Fruit fly (Drosophila melanogaster) whole organism, embryonic: ENCODE data around the gene CG17207.

ENCODE experiments used
- Atf-2 ChIP-seq: fragments of 200-800 bp; sonication (Bioruptor generic); optimal IDR thresholded peaks from 2 replicates; lab custom pipeline; 2016; ENCODE audit warnings: missing biosample characterization, missing genetic modification characterization
- CG1024 ChIP-seq: fragments of 200-800 bp; sonication (Bioruptor generic); IDR thresholded peaks from 2 replicates; pipeline ENCODE4 v1.3.6; 2022; ENCODE audit warnings: missing biosample characterization, missing genetic modification characterization
- CG10565 ChIP-seq: fragments of 200-800 bp; sonication (Bioruptor generic); optimal IDR thresholded peaks from 3 replicates; lab custom pipeline; 2016; ENCODE audit warnings: missing biosample characterization, mild to moderate bottlenecking, missing genetic modification characterization
- CG11085 ChIP-seq: fragments of 200-800 bp; sonication (Bioruptor generic); IDR thresholded peaks from 2 replicates; pipeline ENCODE4 v1.3.6; 2022; ENCODE audit warnings: missing biosample characterization, missing genetic modification characterization
- CG11247 ChIP-seq: fragments of 200-800 bp; sonication (Bioruptor generic); IDR thresholded peaks from 2 replicates; pipeline ENCODE4 v1.3.6; 2022; ENCODE audit warnings: missing biosample characterization, missing genetic modification characterization
- CG12219 ChIP-seq: fragments of 200-800 bp; sonication (Bioruptor generic); optimal IDR thresholded peaks from 3 replicates; lab custom pipeline; 2018; ENCODE audit warnings: missing biosample characterization, mild to moderate bottlenecking, missing genetic modification characterization
- CG14965 ChIP-seq: fragments of 200-800 bp; sonication (Bioruptor generic); optimal IDR thresholded peaks from 2 replicates; lab custom pipeline; 2016; ENCODE audit warnings: missing biosample characterization, missing genetic modification characterization, borderline replicate concordance
- CG15696 ChIP-seq: fragments of 200-800 bp; sonication (Bioruptor generic); optimal IDR thresholded peaks from 2 replicates; lab custom pipeline; 2019; ENCODE audit warnings: missing biosample characterization, mild to moderate bottlenecking, missing genetic modification characterization, moderate library complexity
- CG16813 ChIP-seq: fragments of 200-800 bp; sonication (Bioruptor generic); IDR thresholded peaks from 3 replicates; pipeline ENCODE4 v1.3.6; 2022; ENCODE audit warnings: missing biosample characterization, missing genetic modification characterization; ENCODE audit not compliant: partially characterized antibody
- CG16815 ChIP-seq: fragments of 200-800 bp; sonication (Bioruptor generic); optimal IDR thresholded peaks from 3 replicates; lab custom pipeline; 2017; ENCODE audit warnings: missing biosample characterization, mild to moderate bottlenecking, missing genetic modification characterization
- CG16863 ChIP-seq: fragments of 200-800 bp; sonication (Bioruptor generic); optimal IDR thresholded peaks from 3 replicates; lab custom pipeline; 2016; ENCODE audit warnings: missing biosample characterization, missing genetic modification characterization
- CG17328 ChIP-seq: fragments of 200-800 bp; sonication (Bioruptor generic); IDR thresholded peaks from 2 replicates; pipeline ENCODE4 v1.3.6; 2022; ENCODE audit warnings: missing biosample characterization, missing genetic modification characterization
- CG17912 ChIP-seq: fragments of 200-800 bp; sonication (Bioruptor generic); optimal IDR thresholded peaks from 2 replicates; lab custom pipeline; 2018; ENCODE audit warnings: missing biosample characterization, mild to moderate bottlenecking, missing genetic modification characterization
- CG2199 ChIP-seq: fragments of 200-800 bp; sonication (Bioruptor generic); IDR thresholded peaks from 3 replicates; pipeline ENCODE4 v1.3.6; 2022; ENCODE audit warnings: missing biosample characterization, missing genetic modification characterization
- CG2678 ChIP-seq: fragments of 200-800 bp; sonication (Bioruptor generic); optimal IDR thresholded peaks from 3 replicates; lab custom pipeline; 2019; ENCODE audit warnings: missing biosample characterization, mild to moderate bottlenecking, missing genetic modification characterization, moderate library complexity
- CG31365 ChIP-seq: fragments of 200-800 bp; sonication (Bioruptor generic); optimal IDR thresholded peaks from 2 replicates; lab custom pipeline; 2018; ENCODE audit warnings: missing biosample characterization, mild to moderate bottlenecking, missing genetic modification characterization
- CG3995 ChIP-seq: fragments of 200-800 bp; sonication (Bioruptor generic); optimal IDR thresholded peaks from 3 replicates; lab custom pipeline; 2016; ENCODE audit warnings: missing biosample characterization, missing genetic modification characterization
- CG4424 ChIP-seq: fragments of 200-800 bp; sonication (Bioruptor generic); optimal IDR thresholded peaks from 3 replicates; lab custom pipeline; 2016; ENCODE audit warnings: missing biosample characterization, missing genetic modification characterization
- CG4820 ChIP-seq: fragments of 200-800 bp; sonication (Bioruptor generic); optimal IDR thresholded peaks from 3 replicates; lab custom pipeline; 2016; ENCODE audit warnings: missing biosample characterization, missing genetic modification characterization
- CG5953 ChIP-seq: fragments of 200-800 bp; sonication (Bioruptor generic); IDR thresholded peaks from 2 replicates; pipeline ENCODE4 v1.3.6; 2022; ENCODE audit warnings: missing biosample characterization, missing genetic modification characterization
- CG6683 ChIP-seq: fragments of 200-800 bp; sonication (Bioruptor generic); optimal IDR thresholded peaks from 2 replicates; lab custom pipeline; 2017; ENCODE audit warnings: missing biosample characterization, mild to moderate bottlenecking, missing genetic modification characterization, missing genetic modification reagents
- CG7963 ChIP-seq: fragments of 200-800 bp; sonication (Bioruptor generic); IDR thresholded peaks from 3 replicates; pipeline ENCODE4 v1.3.6; 2022; ENCODE audit warnings: missing biosample characterization, missing genetic modification characterization; ENCODE audit not compliant: partially characterized antibody
- CG8359 ChIP-seq: fragments of 200-800 bp; sonication (Bioruptor generic); optimal IDR thresholded peaks from 2 replicates; lab custom pipeline; 2017; ENCODE audit warnings: missing biosample characterization, mild to moderate bottlenecking, missing genetic modification characterization, borderline replicate concordance
- Elba2 ChIP-seq: fragments of 200-800 bp; sonication (Bioruptor generic); optimal IDR thresholded peaks from 3 replicates; lab custom pipeline; 2016; ENCODE audit warnings: missing biosample characterization, missing genetic modification characterization
- Hand ChIP-seq: fragments of 200-800 bp; sonication (Bioruptor generic); optimal IDR thresholded peaks from 2 replicates; lab custom pipeline; 2017; ENCODE audit warnings: mild to moderate bottlenecking, missing biosample characterization, missing genetic modification reagents, missing genetic modification characterization
- MTF-1 ChIP-seq: fragments of 200-800 bp; sonication (Bioruptor generic); optimal IDR thresholded peaks from 2 replicates; lab custom pipeline; 2018; ENCODE audit warnings: missing biosample characterization, mild to moderate bottlenecking, missing genetic modification characterization, borderline replicate concordance
- PHDP ChIP-seq: fragments of 200-800 bp; sonication (Bioruptor generic); optimal IDR thresholded peaks from 3 replicates; lab custom pipeline; 2018; ENCODE audit warnings: missing biosample characterization, mild to moderate bottlenecking, missing genetic modification characterization, moderate library complexity
- Poxn ChIP-seq: fragments of 200-800 bp; sonication (Bioruptor generic); IDR thresholded peaks from 2 replicates; pipeline ENCODE4 v1.3.6; 2022; ENCODE audit warnings: missing biosample characterization, missing genetic modification characterization
- Ptx1 ChIP-seq: fragments of 200-800 bp; sonication (Bioruptor generic); IDR thresholded peaks from 2 replicates; pipeline ENCODE4 v1.3.6; 2022; ENCODE audit warnings: missing biosample characterization, missing genetic modification characterization
- Ravus ChIP-seq: fragments of 200-800 bp; sonication (Bioruptor generic); IDR thresholded peaks from 2 replicates; pipeline ENCODE4 v1.3.6; 2022; ENCODE audit warnings: missing biosample characterization, missing genetic modification characterization
- Side ChIP-seq: fragments of 200-800 bp; sonication (Bioruptor generic); optimal IDR thresholded peaks from 2 replicates; lab custom pipeline; 2016; ENCODE audit warnings: missing biosample characterization, missing genetic modification characterization
- Trl ChIP-seq, 3 experiments: fragments of >200 bp in 2 of 3; fragments of 200-800 bp in 1 of 3; sonication (Bioruptor generic) in 1 of 3; optimal IDR thresholded peaks; 2 replicates in 1 of 3; 3 replicates in 2 of 3; lab custom pipeline; 2016 to 2017; ENCODE audit warnings: missing biosample characterization in 1 of 3, missing genetic modification characterization in 1 of 3
- ap ChIP-seq: fragments of 200-800 bp; sonication (Bioruptor generic); IDR thresholded peaks from 2 replicates; pipeline ENCODE4 v1.3.6; 2022; ENCODE audit warnings: missing biosample characterization, missing genetic modification characterization
- ase ChIP-seq: fragments of 200-800 bp; sonication (Bioruptor generic); IDR thresholded peaks from 3 replicates; pipeline ENCODE4 v1.3.6; 2022; ENCODE audit warnings: missing biosample characterization, missing genetic modification characterization
- chn ChIP-seq: fragments of 200-800 bp; sonication (Bioruptor generic); optimal IDR thresholded peaks from 2 replicates; lab custom pipeline; 2016; ENCODE audit warnings: missing biosample characterization, missing genetic modification characterization
- dan ChIP-seq: fragments of 200-800 bp; sonication (Bioruptor generic); IDR thresholded peaks from 2 replicates; pipeline ENCODE4 v1.3.6; 2022; ENCODE audit warnings: missing biosample characterization, missing genetic modification characterization
- dimm ChIP-seq: fragments of 200-800 bp; sonication (Bioruptor generic); IDR thresholded peaks from 2 replicates; pipeline ENCODE4 v1.3.6; 2022; ENCODE audit warnings: missing biosample characterization, missing genetic modification characterization
- eve ChIP-seq, 2 experiments: fragments of >200 bp; optimal IDR thresholded peaks; 2 replicates each; lab custom pipeline; 2017; ENCODE audit warnings: missing biosample characterization in 2 of 2, missing genetic modification characterization in 2 of 2
- grau ChIP-seq: fragments of 200-800 bp; optimal IDR thresholded peaks from 3 replicates; lab custom pipeline; 2019; ENCODE audit warnings: missing biosample characterization, mild to moderate bottlenecking, missing genetic modification characterization, moderate library complexity
- h ChIP-seq: fragments of >200 bp; optimal IDR thresholded peaks from 2 replicates; lab custom pipeline; 2017
- jigr1 ChIP-seq: fragments of 200-800 bp; sonication (Bioruptor generic); IDR thresholded peaks from 3 replicates; pipeline ENCODE4 v1.3.6; 2022; ENCODE audit warnings: missing biosample characterization, missing genetic modification characterization
- jumu ChIP-seq: fragments of 200-800 bp; sonication (Bioruptor generic); optimal IDR thresholded peaks from 3 replicates; lab custom pipeline; 2016; ENCODE audit warnings: missing biosample characterization, missing genetic modification characterization
- maf-S ChIP-seq: fragments of 200-800 bp; sonication (Bioruptor generic); optimal IDR thresholded peaks from 2 replicates; lab custom pipeline; 2016; ENCODE audit warnings: missing biosample characterization, missing genetic modification characterization
- oc ChIP-seq: fragments of 200-800 bp; sonication (Bioruptor generic); optimal IDR thresholded peaks from 2 replicates; lab custom pipeline; 2018; ENCODE audit warnings: missing biosample characterization, mild to moderate bottlenecking, missing genetic modification characterization, moderate library complexity
- stwl ChIP-seq: fragments of 200-800 bp; sonication (Bioruptor generic); optimal IDR thresholded peaks from 3 replicates; lab custom pipeline; 2018; ENCODE audit warnings: missing biosample characterization, mild to moderate bottlenecking, missing genetic modification characterization, moderate library complexity
- tin ChIP-seq: fragments of 200-800 bp; sonication (Bioruptor generic); optimal IDR thresholded peaks from 3 replicates; lab custom pipeline; 2016; ENCODE audit warnings: missing biosample characterization, missing genetic modification characterization
- tio ChIP-seq: fragments of 200-800 bp; sonication (Bioruptor generic); optimal IDR thresholded peaks from 2 replicates; lab custom pipeline; 2017; ENCODE audit warnings: missing biosample characterization, missing genetic modification characterization, inconsistent platforms
- trem ChIP-seq: fragments of 200-800 bp; optimal IDR thresholded peaks from 3 replicates; lab custom pipeline; 2019; ENCODE audit warnings: missing biosample characterization, mild to moderate bottlenecking, missing genetic modification characterization, moderate library complexity
- trh ChIP-seq: fragments of 200-800 bp; sonication (Bioruptor generic); optimal IDR thresholded peaks from 2 replicates; lab custom pipeline; 2016; ENCODE audit warnings: missing biosample characterization, missing genetic modification characterization
- vvl ChIP-seq: fragments of 200-800 bp; sonication (Bioruptor generic); IDR thresholded peaks from 2 replicates; pipeline ENCODE4 v1.3.6; 2022; ENCODE audit warnings: missing biosample characterization, missing genetic modification characterization

The CG17207 gene

dm6 chr3R:12425510-12426309 lies 13.2 kb downstream of the CG17207 start, which contains the start of gene Pp1-87B (continued):
- TF ChIP-seq eve (GFP tag; optimal IDR thresholded peaks at IDR 0.05; lab: Kevin White, UChicago) (no peak), CG4424 (peak; percentile 8), jumu (GFP tag; lab: Kevin White, UChicago) (peak; percentile 76), Trl (optimal IDR thresholded peaks at IDR 0.05; lab: Kevin White, UChicago) (no peak), Trl (GFP tag; optimal IDR thresholded peaks at IDR 0.05; lab: Kevin White, UChicago) (peak; percentile 7), CG10565 (GFP tag; lab: Kevin White, UChicago) (no peak), dan (GFP tag; lab: Robert Waterston, UW) (no peak), Elba2 (peak; percentile 98), CG2199 (GFP tag; lab: Robert Waterston, UW) (no peak), Side (peak; percentile 32), Atf-2 (no peak), stwl (tag; lab: Kevin White, UChicago) (peak; percentile 46), Ptx1 (GFP tag; lab: Robert Waterston, UW) (no peak), CG4820 (GFP tag; lab: Kevin White, UChicago) (no peak), CG3995 (GFP tag; lab: Kevin White, UChicago) (peak; percentile 38), CG1024 (no peak), chn (GFP tag; lab: Kevin White, UChicago) (no peak), grau (no peak), trem (tag; lab: Kevin White, UChicago) (peak; percentile 28), CG17912 (GFP tag; lab: Kevin White, UChicago) (no peak), CG31365 (tag; lab: Kevin White, UChicago) (no peak), tio (GFP tag; lab: Kevin White, UChicago) (no peak), jigr1 (GFP tag; lab: Robert Waterston, UW) (no peak), MTF-1 (GFP tag; lab: Kevin White, UChicago) (no peak), CG17328 (GFP tag; lab: Robert Waterston, UW) (no peak), tin (GFP tag; lab: Kevin White, UChicago) (no peak), CG12219 (no peak), CG8359 (GFP tag; lab: Kevin White, UChicago) (no peak), CG5953 (no peak), Hand (GFP tag; lab: Kevin White, UChicago) (no peak), vvl (GFP tag; lab: Robert Waterston, UW) (peak; percentile 25; the same call in 1 of the 2 replicates), CG11085 (GFP tag; lab: Robert Waterston, UW) (no peak), CG14965 (no peak), maf-S (GFP tag; lab: Kevin White, UChicago) (no peak), ase (GFP tag; lab: Robert Waterston, UW) (no peak), h (lab: Kevin White, UChicago) (no peak), PHDP (tag; lab: Kevin White, UChicago) (no peak), CG7963 (GFP tag; lab: Robert Waterston, UW) (no peak), oc (tag; lab: Kevin White, UChicago) (no peak), CG11247 (GFP tag; lab: Robert Waterston, UW) (no peak), CG16813 (GFP tag; lab: Robert Waterston, UW) (peak; percentile 55; the same call in 1 of the 3 replicates), dimm (GFP tag; lab: Robert Waterston, UW) (no peak), CG16815 (GFP tag; lab: Kevin White, UChicago) (no peak), CG16863 (no peak), ap (no peak), CG6683 (GFP tag; lab: Kevin White, UChicago) (no peak), Ravus (GFP tag; lab: Robert Waterston, UW) (no peak), trh (GFP tag; lab: Kevin White, UChicago) (no peak), Poxn (no peak), CG2678 (tag; lab: Kevin White, UChicago) (no peak), CG15696 (no peak)
